4 worm cellular contexts compared by ENCODE assay signal in the genomic region with DNA sequence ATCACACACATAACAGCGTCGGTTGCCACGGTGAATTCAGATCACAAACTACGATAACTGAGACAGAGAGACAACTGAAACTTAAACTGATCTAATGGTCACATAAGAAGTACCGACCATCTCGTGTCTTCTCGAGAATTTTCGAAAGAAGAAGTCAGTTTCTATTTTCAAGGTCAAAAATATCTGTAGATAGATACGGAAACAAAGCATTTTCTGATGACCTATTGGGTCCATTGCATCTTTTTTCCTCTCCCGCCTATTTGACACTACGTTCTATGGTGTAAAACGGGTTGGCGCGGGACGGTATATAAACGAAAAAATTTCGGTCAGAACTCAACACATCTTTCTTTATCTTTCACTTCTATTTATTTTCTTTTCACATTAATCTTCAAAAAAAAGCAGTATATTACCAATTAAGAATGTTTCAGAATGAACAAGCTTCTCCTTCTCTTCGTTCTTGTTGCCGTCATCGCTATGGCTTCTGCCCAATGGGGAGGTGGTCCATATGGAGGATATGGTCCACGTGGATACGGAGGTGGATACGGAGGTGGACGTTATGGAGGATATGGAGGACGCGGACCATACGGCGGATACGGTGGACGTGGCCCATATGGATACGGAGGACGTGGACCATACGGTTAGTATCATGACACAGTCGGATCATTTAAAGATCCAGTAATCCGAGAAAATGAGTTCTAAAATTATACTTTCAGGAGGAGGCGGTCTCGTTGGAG.
A peak's percentile ranks its signal among the peaks of the same experiment; 100 is the strongest.
TF ChIP-seq lines count a peak whose summit lies in the region.

A gene (plus strand): TSS at position 429 of the 734 bp plus-strand sequence.

TF ChIP-seq in whole organism, L1 larva, 84 proteins besides CTCF, POLR2A, EP300 and RAD21 (continued from another document):
- peak; percentile 83 for TF ChIP-seq nhr-20 (tag; optimal IDR thresholded peaks at IDR 0.05; lab: Kevin White, UChicago)
- TF ChIP-seq snu-23 (GFP tag; optimal IDR thresholded peaks at IDR 0.05; lab: Kevin White, UChicago): peak; percentile 72
- peak; percentile 33 for TF ChIP-seq nhr-90 (tag; optimal IDR thresholded peaks at IDR 0.05; lab: Kevin White, UChicago; ENCODE audit: poor library complexity)
- no peak for TF ChIP-seq hpl-2 (GFP tag; optimal IDR thresholded peaks at IDR 0.05; lab: Kevin White, UChicago)
- peak; percentile 98 for TF ChIP-seq nhr-85 (tag; lab: Kevin White, UChicago)
- peak; percentile 12 for TF ChIP-seq tbx-2 (tag; optimal IDR thresholded peaks at IDR 0.05; lab: Kevin White, UChicago)

TF ChIP-seq in whole organism, L2 larva, 48 proteins besides CTCF, POLR2A, EP300 and RAD21 (continued from another document):
- peak; percentile 70 for TF ChIP-seq nhr-21 (tag; optimal IDR thresholded peaks at IDR 0.05; lab: Kevin White, UChicago)
- no peak for TF ChIP-seq lin-39 (tag; optimal IDR thresholded peaks at IDR 0.05; lab: Kevin White, UChicago)
- no peak for TF ChIP-seq zag-1 (tag; optimal IDR thresholded peaks at IDR 0.05; lab: Kevin White, UChicago)
- no peak for TF ChIP-seq R02D3.7 (tag; optimal IDR thresholded peaks at IDR 0.05; lab: Kevin White, UChicago)
- TF ChIP-seq lsy-2 (tag; optimal IDR thresholded peaks at IDR 0.05; lab: Kevin White, UChicago): peak in 1 of 2 experiments; percentile 46
- no peak for TF ChIP-seq unc-39 (tag; optimal IDR thresholded peaks at IDR 0.05; lab: Kevin White, UChicago)
- TF ChIP-seq nhr-6 (tag; optimal IDR thresholded peaks at IDR 0.05; lab: Kevin White, UChicago): peak; percentile 49
- peak; percentile 24 for TF ChIP-seq nhr-129 (tag; optimal IDR thresholded peaks at IDR 0.05; lab: Kevin White, UChicago)
- TF ChIP-seq aly-2 (tag; optimal IDR thresholded peaks at IDR 0.05; lab: Kevin White, UChicago): no peak
- no peak for TF ChIP-seq F13H6.1 (tag; optimal IDR thresholded peaks at IDR 0.05; lab: Kevin White, UChicago)
- no peak for TF ChIP-seq C34F6.9 (tag; optimal IDR thresholded peaks at IDR 0.05; lab: Kevin White, UChicago)
- TF ChIP-seq ama-1 (optimal IDR thresholded peaks at IDR 0.05; lab: Kevin White, UChicago): peak; percentile 76
- TF ChIP-seq sem-4 (tag; optimal IDR thresholded peaks at IDR 0.05; lab: Kevin White, UChicago): no peak
- TF ChIP-seq nhr-11 (tag; optimal IDR thresholded peaks at IDR 0.05; lab: Kevin White, UChicago): no peak
- peak; percentile 2 for TF ChIP-seq elt-1 (tag; optimal IDR thresholded peaks at IDR 0.05; lab: Kevin White, UChicago)
- TF ChIP-seq blmp-1 (tag; optimal IDR thresholded peaks at IDR 0.05; lab: Kevin White, UChicago; ENCODE audit: insufficient read depth): peak; percentile 79
- no peak for TF ChIP-seq unc-62 (GFP tag; optimal IDR thresholded peaks at IDR 0.05; lab: Kevin White, UChicago)
- no peak for TF ChIP-seq lin-11 (tag; optimal IDR thresholded peaks at IDR 0.05; lab: Kevin White, UChicago)
- peak; percentile 20 for TF ChIP-seq fos-1 (tag; optimal IDR thresholded peaks at IDR 0.05; lab: Kevin White, UChicago)
- no peak for TF ChIP-seq mab-5 (tag; optimal IDR thresholded peaks at IDR 0.05; lab: Kevin White, UChicago)
- TF ChIP-seq ztf-4 (tag; optimal IDR thresholded peaks at IDR 0.05; lab: Kevin White, UChicago): no peak
- TF ChIP-seq alr-1 (tag; optimal IDR thresholded peaks at IDR 0.05; lab: Kevin White, UChicago): no peak
- no peak for TF ChIP-seq skn-1 (tag; optimal IDR thresholded peaks at IDR 0.05; lab: Kevin White, UChicago)
- TF ChIP-seq snpc-4 (tag; optimal IDR thresholded peaks at IDR 0.05; lab: Kevin White, UChicago): no peak
- no peak for TF ChIP-seq lin-13 (GFP tag; optimal IDR thresholded peaks at IDR 0.05; lab: Kevin White, UChicago)
- no peak for TF ChIP-seq nhr-12 (tag; optimal IDR thresholded peaks at IDR 0.05; lab: Kevin White, UChicago)
- TF ChIP-seq sma-3 (GFP tag; optimal IDR thresholded peaks at IDR 0.05; lab: Kevin White, UChicago): peak; percentile 39
- TF ChIP-seq nhr-237 (tag; optimal IDR thresholded peaks at IDR 0.05; lab: Kevin White, UChicago): no peak
- TF ChIP-seq ztf-1 (GFP tag; conservative IDR thresholded peaks at IDR 0.05; lab: Robert Waterston, UW): no peak
- no peak for TF ChIP-seq nhr-23 (tag; optimal IDR thresholded peaks at IDR 0.05; lab: Kevin White, UChicago)
- no peak for TF ChIP-seq egl-27 (tag; optimal IDR thresholded peaks at IDR 0.05; lab: Kevin White, UChicago)

TF ChIP-seq in whole organism, L3 larva, 47 proteins besides CTCF, POLR2A, EP300 and RAD21 (continued from another document):
- TF ChIP-seq pqm-1 (tag; optimal IDR thresholded peaks at IDR 0.05; lab: Kevin White, UChicago) (no peak), nhr-67 (tag; optimal IDR thresholded peaks at IDR 0.05; lab: Kevin White, UChicago) (no peak), ztf-11 (tag; optimal IDR thresholded peaks at IDR 0.05; lab: Kevin White, UChicago) (no peak), elt-2 (tag; optimal IDR thresholded peaks at IDR 0.05; lab: Kevin White, UChicago) (no peak), nhr-11 (tag; optimal IDR thresholded peaks at IDR 0.05; lab: Kevin White, UChicago) (no peak), nhr-23 (tag; optimal IDR thresholded peaks at IDR 0.05; lab: Kevin White, UChicago) (peak; percentile 70), nhr-43 (tag; optimal IDR thresholded peaks at IDR 0.05; lab: Kevin White, UChicago; ENCODE audit: poor library complexity, severe bottlenecking) (peak; percentile 61), eor-1 (tag; optimal IDR thresholded peaks at IDR 0.05; lab: Kevin White, UChicago) (no peak), unc-62 (GFP tag; optimal IDR thresholded peaks at IDR 0.05; lab: Kevin White, UChicago) (no peak), skn-1 (tag; optimal IDR thresholded peaks at IDR 0.05; lab: Kevin White, UChicago) (no peak), nfya-1 (tag; optimal IDR thresholded peaks at IDR 0.05; lab: Kevin White, UChicago; ENCODE audit: insufficient read depth) (peak; percentile 23), zag-1 (tag; optimal IDR thresholded peaks at IDR 0.05; lab: Kevin White, UChicago) (no peak), tbx-2 (tag; optimal IDR thresholded peaks at IDR 0.05; lab: Kevin White, UChicago) (no peak), lin-15B (tag; optimal IDR thresholded peaks at IDR 0.05; lab: Kevin White, UChicago) (no peak)

TF ChIP-seq in whole organism, L4 larva, 104 proteins besides CTCF, POLR2A, EP300 and RAD21 (continued from another document):
- TF ChIP-seq ctbp-1 (GFP tag; IDR thresholded peaks at IDR 0.05; lab: Robert Waterston, UW) (no peak), nhr-76 (tag; optimal IDR thresholded peaks at IDR 0.05; lab: Kevin White, UChicago) (peak; percentile 16), ztf-7 (tag; optimal IDR thresholded peaks at IDR 0.05; lab: Kevin White, UChicago) (no peak), nhr-6 (tag; optimal IDR thresholded peaks at IDR 0.05; lab: Kevin White, UChicago) (no peak), nhr-25 (tag; optimal IDR thresholded peaks at IDR 0.05; lab: Kevin White, UChicago; ENCODE audit: borderline replicate concordance, insufficient read depth) (peak; percentile 79), vab-7 (GFP tag; IDR thresholded peaks at IDR 0.05; lab: Robert Waterston, UW) (no peak), unc-62 (GFP tag; optimal IDR thresholded peaks at IDR 0.05 in 1 of 2; lab: Kevin White, UChicago) (no peak), unc-62 (tag; optimal IDR thresholded peaks at IDR 0.05; lab: Kevin White, UChicago) (peak; percentile 7), mdl-1 (tag; optimal IDR thresholded peaks at IDR 0.05; lab: Kevin White, UChicago) (no peak)
